Worm (Caenorhabditis elegans) whole organism, early embryonic: ENCODE measurements around the gene Y4C6B.1.

Experiments used
- B0310.2 ChIP-seq: sonication (generic microtip); optimal IDR thresholded peaks from 2 replicates; lab custom pipeline; 2016; ENCODE audit warnings: mild to moderate bottlenecking, missing genetic modification characterization, missing compliant biosample characterization
- F13C5.2 ChIP-seq: sonication (generic microtip); optimal IDR thresholded peaks from 2 replicates; lab custom pipeline; 2017; ENCODE audit warnings: mild to moderate bottlenecking, missing genetic modification characterization, inconsistent platforms, missing compliant biosample characterization
- aly-1 ChIP-seq: sonication (generic microtip); optimal IDR thresholded peaks from 2 replicates; lab custom pipeline; 2016; ENCODE audit warnings: missing genetic modification characterization, missing compliant biosample characterization
- ama-1 ChIP-seq: fragments of 150-350 bp; optimal IDR thresholded peaks from 2 replicates; lab custom pipeline; 2014
- ceh-13 ChIP-seq: fragments of 200-800 bp; sonication (Bioruptor generic); optimal IDR thresholded peaks from 2 replicates; lab custom pipeline; 2018; ENCODE audit warnings: mild to moderate bottlenecking, missing genetic modification characterization, missing compliant biosample characterization
- ceh-36 ChIP-seq: sonication (generic microtip); optimal IDR thresholded peaks from 2 replicates; lab custom pipeline; 2016; ENCODE audit warnings: missing genetic modification characterization, inconsistent platforms, missing compliant biosample characterization
- hnd-1 ChIP-seq: sonication (generic microtip); optimal IDR thresholded peaks from 2 replicates; lab custom pipeline; 2016; ENCODE audit warnings: missing genetic modification characterization, missing compliant biosample characterization
- pes-1 ChIP-seq: fragments of 200-800 bp; sonication (Bioruptor generic); IDR thresholded peaks from 2 replicates; pipeline ENCODE4 v1.3.6; 2022; ENCODE audit warnings: missing genetic modification reagents, missing genetic modification characterization, missing compliant biosample characterization
- tbx-11 ChIP-seq: fragments of 200-800 bp; sonication (Bioruptor generic); IDR thresholded peaks from 2 replicates; pipeline ENCODE4 v1.3.6; 2022; ENCODE audit warnings: missing genetic modification characterization, missing compliant biosample characterization
- tbx-37 ChIP-seq: fragments of 200-800 bp; sonication (Bioruptor generic); conservative IDR thresholded peaks from 2 replicates; pipeline ENCODE4 v1.3.6; 2022; ENCODE audit warnings: missing genetic modification reagents, missing genetic modification characterization, missing compliant biosample characterization

ce11 chrIV:5397539-5397938, 43.3 kb downstream of the Y4C6B.1 start, which contains the start of gene ZK616.2:
- TF ChIP-seq pes-1 (GFP tag; lab: Robert Waterston, UW): no peak
- no peak for TF ChIP-seq tbx-37
- no peak for TF ChIP-seq ama-1
- TF ChIP-seq tbx-11 (GFP tag; lab: Robert Waterston, UW): no peak
- no peak for TF ChIP-seq hnd-1 (tag; lab: Kevin White, UChicago)
- no peak for TF ChIP-seq ceh-13 (GFP tag; lab: Kevin White, UChicago)
- no peak for TF ChIP-seq ceh-36
- TF ChIP-seq F13C5.2 (tag; lab: Kevin White, UChicago): no peak
- TF ChIP-seq aly-1 (tag; lab: Kevin White, UChicago): no peak
- TF ChIP-seq B0310.2 (tag; lab: Kevin White, UChicago): no peak
